Worm (Caenorhabditis elegans) whole organism, late embryonic: ENCODE data around the gene Y54G2A.37.

Experiments
- Y22D7AL.16 ChIP-seq: sonication (generic microtip); optimal IDR thresholded peaks from 2 replicates; lab custom pipeline; 2016; ENCODE audit warnings: missing genetic modification characterization, missing compliant biosample characterization
- ahr-1 ChIP-seq: sonication (generic microtip); optimal IDR thresholded peaks from 2 replicates; lab custom pipeline; 2016; ENCODE audit warnings: missing genetic modification characterization, missing compliant biosample characterization
- ama-1 ChIP-seq: fragments of 150-350 bp; optimal IDR thresholded peaks from 2 replicates; lab custom pipeline; 2014
- ceh-14 ChIP-seq: sonication (generic microtip); optimal IDR thresholded peaks from 2 replicates; lab custom pipeline; 2016; ENCODE audit warnings: missing genotype, missing genetic modification characterization, missing compliant biosample characterization
- ceh-48 ChIP-seq: sonication (generic microtip); optimal IDR thresholded peaks from 2 replicates; lab custom pipeline; 2016; ENCODE audit warnings: missing genetic modification characterization, inconsistent platforms, missing compliant biosample characterization
- dmd-4 ChIP-seq: sonication (generic microtip); optimal IDR thresholded peaks from 2 replicates; lab custom pipeline; 2016; ENCODE audit warnings: borderline replicate concordance, missing genetic modification characterization, missing compliant biosample characterization
- ets-4 ChIP-seq: sonication (generic microtip); optimal IDR thresholded peaks from 2 replicates; lab custom pipeline; 2016; ENCODE audit warnings: missing genetic modification characterization, missing compliant biosample characterization
- hlh-13 ChIP-seq: fragments of 200-800 bp; sonication (Bioruptor generic); optimal IDR thresholded peaks from 2 replicates; lab custom pipeline; 2018; ENCODE audit warnings: mild to moderate bottlenecking, missing genetic modification characterization, missing compliant biosample characterization
- lin-11 ChIP-seq: fragments of 200-800 bp; sonication (Bioruptor generic); optimal IDR thresholded peaks from 2 replicates; lab custom pipeline; 2018; ENCODE audit warnings: mild to moderate bottlenecking, missing genetic modification characterization, missing compliant biosample characterization
- mec-3 ChIP-seq: sonication (generic microtip); optimal IDR thresholded peaks from 2 replicates; lab custom pipeline; 2016; ENCODE audit warnings: borderline replicate concordance, missing genetic modification characterization, missing compliant biosample characterization
- nfya-1 ChIP-seq: sonication (generic microtip); optimal IDR thresholded peaks from 2 replicates; lab custom pipeline; 2017; ENCODE audit warnings: missing genetic modification characterization, mild to moderate bottlenecking, missing compliant biosample characterization, antibody characterized with exemption, moderate library complexity
- nhr-11 ChIP-seq: fragments of 150-350 bp; optimal IDR thresholded peaks from 2 replicates; lab custom pipeline; 2014; ENCODE audit warnings: missing biosample characterization, missing genetic modification characterization
- npax-4 ChIP-seq: sonication (generic microtip); optimal IDR thresholded peaks from 2 replicates; lab custom pipeline; 2016; ENCODE audit warnings: missing genetic modification characterization, missing compliant biosample characterization
- odd-2 ChIP-seq: sonication (generic microtip); optimal IDR thresholded peaks from 2 replicates; lab custom pipeline; 2017; ENCODE audit warnings: antibody characterized with exemption, mild to moderate bottlenecking, missing genetic modification characterization, missing compliant biosample characterization
- pat-9 ChIP-seq: fragments of 200-800 bp; sonication (Bioruptor generic); optimal IDR thresholded peaks from 2 replicates; lab custom pipeline; 2018; ENCODE audit warnings: mild to moderate bottlenecking, missing genetic modification characterization, moderate library complexity, missing compliant biosample characterization
- tbx-7 ChIP-seq: sonication (generic microtip); optimal IDR thresholded peaks from 2 replicates; lab custom pipeline; 2016; ENCODE audit warnings: missing genotype, missing genetic modification characterization, missing compliant biosample characterization
- unc-86 ChIP-seq: sonication (generic microtip); optimal IDR thresholded peaks from 2 replicates; lab custom pipeline; 2016; ENCODE audit warnings: missing genetic modification characterization, missing compliant biosample characterization
- zip-5 ChIP-seq: sonication (generic microtip); optimal IDR thresholded peaks from 2 replicates; lab custom pipeline; 2016; ENCODE audit warnings: missing genetic modification characterization, missing compliant biosample characterization

The Y54G2A.37 gene

ce11 chrIV:2864743-2865142, 44.2 kb downstream of the Y54G2A.37 start, which contains the start of gene Y54G2A.16:
Gene Y54G2A.16, minus strand, starts transcription at chrIV:2864843.
- TF ChIP-seq Y22D7AL.16 (tag; lab: Kevin White, UChicago) (no peak), unc-86 (no peak), ets-4 (tag; lab: Kevin White, UChicago) (no peak), ceh-14 (tag; lab: Kevin White, UChicago) (no peak), odd-2 (tag; lab: Kevin White, UChicago) (no peak), hlh-13 (GFP tag; lab: Kevin White, UChicago) (no peak), ahr-1 (tag; lab: Kevin White, UChicago) (no peak), ama-1 (lab: Kevin White, UChicago) (no peak), mec-3 (tag; lab: Kevin White, UChicago) (no peak), nfya-1 (no peak), ceh-48 (tag; lab: Kevin White, UChicago) (no peak), lin-11 (tag; lab: Kevin White, UChicago) (no peak), dmd-4 (tag; lab: Kevin White, UChicago) (no peak), zip-5 (tag; lab: Kevin White, UChicago) (no peak), nhr-11 (tag; lab: Kevin White, UChicago) (no peak), tbx-7 (no peak), pat-9 (tag; lab: Kevin White, UChicago) (no peak), npax-4 (tag; lab: Kevin White, UChicago) (no peak)
